Worm (Caenorhabditis elegans) whole organism, L4/young adult: Measurements from ENCODE around the gene srbc-57.

Experiments used
- W03F9.2 ChIP-seq: fragments of 150-350 bp; optimal IDR thresholded peaks from 2 replicates; lab custom pipeline; 2014; ENCODE audit warnings: missing biosample characterization, missing genetic modification characterization
- dao-5 ChIP-seq: sonication (generic microtip); optimal IDR thresholded peaks from 2 replicates; lab custom pipeline; 2016; ENCODE audit warnings: missing genotype, missing genetic modification characterization, moderate library complexity, missing compliant biosample characterization
- him-1 ChIP-seq: sonication (generic microtip); optimal IDR thresholded peaks from 2 replicates; lab custom pipeline; 2016; ENCODE audit warnings: missing genotype, missing genetic modification reagents, missing genetic modification characterization, missing compliant biosample characterization

ce11 chrV:482860-483259 is 14.5 kb upstream of the srbc-57 start:
- TF ChIP-seq him-1 (no peak), W03F9.2 (tag; lab: Kevin White, UChicago) (no peak), dao-5 (no peak)
